Worm (Caenorhabditis elegans) whole organism, L4 larva: Measurements from ENCODE around the gene cest-8.

Experiments
- F26F4.8 ChIP-seq: fragments of 200-800 bp; sonication (Bioruptor generic); conservative IDR thresholded peaks from 2 replicates; pipeline ENCODE4 v1.3.6; 2022; ENCODE audit warnings: missing genetic modification characterization, missing compliant biosample characterization
- F44E2.7 ChIP-seq: fragments of 200-800 bp; sonication (Bioruptor generic); IDR thresholded peaks from 2 replicates; pipeline ENCODE4 v2.1.2; 2022; ENCODE audit warnings: missing genetic modification characterization, missing compliant biosample characterization
- F49E8.2 ChIP-seq: sonication (generic microtip); optimal IDR thresholded peaks from 2 replicates; lab custom pipeline; 2016; ENCODE audit warnings: missing compliant biosample characterization, mild to moderate bottlenecking, missing genetic modification characterization, borderline replicate concordance
- T20F7.1 ChIP-seq: fragments of 200-800 bp; sonication (Bioruptor generic); optimal IDR thresholded peaks from 2 replicates; lab custom pipeline; 2018; ENCODE audit warnings: mild to moderate bottlenecking, missing genetic modification characterization, missing compliant biosample characterization
- T26A8.4 ChIP-seq: fragments of 200-800 bp; sonication (Bioruptor generic); IDR thresholded peaks from 2 replicates; pipeline ENCODE4 v1.3.6; 2022; ENCODE audit warnings: missing genetic modification characterization, missing compliant biosample characterization
- Y48G9A.11 ChIP-seq: fragments of 200-800 bp; sonication (Bioruptor generic); IDR thresholded peaks from 2 replicates; pipeline ENCODE4 v1.3.6; 2022; ENCODE audit warnings: missing genetic modification reagents, missing genetic modification characterization, missing compliant biosample characterization
- aha-1 ChIP-seq: fragments of 150-350 bp; peaks from one replicate; lab custom pipeline; 2014; ENCODE audit warnings: missing biosample characterization, missing genetic modification characterization
- ama-1 ChIP-seq: fragments of 150-350 bp; optimal IDR thresholded peaks from 2 replicates; lab custom pipeline; 2014; ENCODE audit warnings: inconsistent platforms, mixed read lengths
- ceh-44 ChIP-seq: fragments of 200-800 bp; sonication (Bioruptor generic); IDR thresholded peaks from 2 replicates; pipeline ENCODE4 v1.3.6; 2022; ENCODE audit warnings: missing genetic modification reagents, missing genetic modification characterization, missing compliant biosample characterization
- ces-1 ChIP-seq: fragments of 150-350 bp; sonication (generic microtip); optimal IDR thresholded peaks from 4 replicates; lab custom pipeline; 2014; ENCODE audit warnings: missing biosample characterization, missing genetic modification reagents, missing genetic modification characterization
- daf-16 ChIP-seq, 3 experiments: sonication (generic microtip); optimal IDR thresholded peaks; 2 replicates each; lab custom pipeline; 2016 to 2017; ENCODE audit warnings: missing genetic modification characterization in 3 of 3, missing genetic modification reagents in 3 of 3, mild to moderate bottlenecking in 2 of 3, missing compliant biosample characterization in 2 of 3, missing biosample characterization in 1 of 3, moderate library complexity in 1 of 3
- dmd-6 ChIP-seq: fragments of 200-800 bp; sonication (Bioruptor generic); IDR thresholded peaks from 2 replicates; pipeline ENCODE4 v1.3.6; 2022; ENCODE audit warnings: missing genetic modification reagents, missing genetic modification characterization, missing compliant biosample characterization
- dmd-8 ChIP-seq: fragments of 200-800 bp; sonication (Bioruptor generic); IDR thresholded peaks from 2 replicates; pipeline ENCODE4 v1.3.6; 2022; ENCODE audit warnings: missing genetic modification characterization, missing compliant biosample characterization
- dmd-9 ChIP-seq: fragments of 200-800 bp; sonication (Bioruptor generic); IDR thresholded peaks from 2 replicates; pipeline ENCODE4 v1.3.6; 2022; ENCODE audit warnings: missing genetic modification reagents, missing genetic modification characterization, missing compliant biosample characterization
- dpl-1 ChIP-seq: fragments of 150-350 bp; optimal IDR thresholded peaks from 2 replicates; lab custom pipeline; 2014; ENCODE audit warnings: missing biosample characterization, missing genetic modification reagents, missing genetic modification characterization
- duxl-1 ChIP-seq: sonication (generic microtip); optimal IDR thresholded peaks from 2 replicates; lab custom pipeline; 2016; ENCODE audit warnings: mild to moderate bottlenecking, missing genetic modification characterization, moderate library complexity, missing compliant biosample characterization; ENCODE audit not compliant: poor library complexity
- dve-1 ChIP-seq: sonication (generic microtip); optimal IDR thresholded peaks from 2 replicates; lab custom pipeline; 2017; ENCODE audit warnings: antibody characterized with exemption, mild to moderate bottlenecking, missing genetic modification characterization, missing compliant biosample characterization; ENCODE audit not compliant: insufficient read depth
- hlh-11 ChIP-seq: fragments of 200-800 bp; sonication (Bioruptor generic); optimal IDR thresholded peaks from 2 replicates; lab custom pipeline; 2018; ENCODE audit warnings: mild to moderate bottlenecking, missing genetic modification characterization, missing compliant biosample characterization
- jun-1 ChIP-seq: fragments of 150-350 bp; optimal IDR thresholded peaks from 2 replicates; lab custom pipeline; 2014; ENCODE audit warnings: missing biosample characterization, missing genetic modification reagents, missing genetic modification characterization
- lin-38 ChIP-seq: fragments of 200-800 bp; sonication (Bioruptor generic); IDR thresholded peaks from 2 replicates; pipeline ENCODE4 v1.3.6; 2022; ENCODE audit warnings: missing genetic modification reagents, missing genetic modification characterization, missing compliant biosample characterization
- madf-9 ChIP-seq: fragments of 200-800 bp; sonication (Bioruptor generic); conservative IDR thresholded peaks from 2 replicates; pipeline ENCODE4 v1.3.6; 2022; ENCODE audit warnings: missing genetic modification reagents, missing genetic modification characterization, missing compliant biosample characterization
- mdt-29 ChIP-seq: fragments of 200-800 bp; sonication (Bioruptor generic); IDR thresholded peaks from 2 replicates; pipeline ENCODE4 v1.3.6; 2022; ENCODE audit warnings: missing genetic modification reagents, missing genetic modification characterization, missing compliant biosample characterization
- mes-2 ChIP-seq: sonication (generic microtip); optimal IDR thresholded peaks from 2 replicates; lab custom pipeline; 2016; ENCODE audit warnings: missing genotype, mild to moderate bottlenecking, missing genetic modification characterization, missing compliant biosample characterization; ENCODE audit not compliant: poor library complexity, severe bottlenecking
- mxl-3 ChIP-seq: fragments of 200-800 bp; sonication (Bioruptor generic); optimal IDR thresholded peaks from 2 replicates; lab custom pipeline; 2018; ENCODE audit warnings: mild to moderate bottlenecking, missing genetic modification characterization, missing compliant biosample characterization
- nhr-10 ChIP-seq: fragments of 150-350 bp; optimal IDR thresholded peaks from 2 replicates; lab custom pipeline; 2014; ENCODE audit warnings: missing biosample characterization, missing genetic modification characterization
- nhr-11 ChIP-seq: fragments of 150-350 bp; optimal IDR thresholded peaks from 2 replicates; lab custom pipeline; 2014; ENCODE audit warnings: missing biosample characterization, missing genetic modification characterization
- nhr-25 ChIP-seq: sonication (generic microtip); optimal IDR thresholded peaks from 2 replicates; lab custom pipeline; 2017; ENCODE audit warnings: missing genetic modification characterization, mild to moderate bottlenecking, missing compliant biosample characterization, antibody characterized with exemption, moderate library complexity, borderline replicate concordance; ENCODE audit not compliant: insufficient read depth
- nhr-28 ChIP-seq: fragments of 150-350 bp; optimal IDR thresholded peaks from 2 replicates; lab custom pipeline; 2014; ENCODE audit warnings: missing biosample characterization, missing genetic modification characterization
- nhr-41 ChIP-seq: fragments of 200-800 bp; sonication (Bioruptor generic); IDR thresholded peaks from 2 replicates; pipeline ENCODE4 v1.3.6; 2022; ENCODE audit warnings: missing genetic modification reagents, missing genetic modification characterization, missing compliant biosample characterization
- nhr-76 ChIP-seq: fragments of 150-350 bp; optimal IDR thresholded peaks from 2 replicates; lab custom pipeline; 2014; ENCODE audit warnings: missing biosample characterization, missing genetic modification characterization
- nhr-77 ChIP-seq: fragments of 150-350 bp; optimal IDR thresholded peaks from 2 replicates; lab custom pipeline; 2014; ENCODE audit warnings: missing biosample characterization, missing genetic modification characterization
- pha-4 ChIP-seq, 2 experiments: fragments of 150-350 bp in 1 of 2; fragments of 200-800 bp in 1 of 2; sonication (Bioruptor generic) in 1 of 2; IDR thresholded peaks in 1 of 2; optimal IDR thresholded peaks in 1 of 2; 2 replicates each; pipeline versions ENCODE4 v1.3.6 to Lab custom; 2014 to 2022; ENCODE audit warnings: missing genetic modification characterization in 2 of 2, missing genetic modification reagents in 2 of 2, missing biosample characterization in 1 of 2, missing compliant biosample characterization in 1 of 2
- pqm-1 ChIP-seq: sonication (generic microtip); optimal IDR thresholded peaks from 2 replicates; lab custom pipeline; 2017; ENCODE audit warnings: missing biosample characterization, missing genetic modification characterization
- snpc-1.2 ChIP-seq: fragments of 200-800 bp; sonication (Bioruptor generic); IDR thresholded peaks from 2 replicates; pipeline ENCODE4 v1.3.6; 2022; ENCODE audit warnings: missing genetic modification reagents, missing genetic modification characterization, missing compliant biosample characterization
- tag-97 ChIP-seq: fragments of 200-800 bp; sonication (Bioruptor generic); IDR thresholded peaks from 2 replicates; pipeline ENCODE4 v1.3.6; 2022; ENCODE audit warnings: missing genetic modification characterization, missing compliant biosample characterization
- tra-1 ChIP-seq: fragments of 200-800 bp; sonication (Bioruptor generic); IDR thresholded peaks from 2 replicates; pipeline ENCODE4 v1.3.6; 2022; ENCODE audit warnings: missing genetic modification reagents, missing genetic modification characterization, missing compliant biosample characterization
- unc-130 ChIP-seq: sonication (generic microtip); optimal IDR thresholded peaks from 2 replicates; lab custom pipeline; 2016; ENCODE audit warnings: missing genetic modification reagents, missing genetic modification characterization, missing compliant biosample characterization
- unc-62 ChIP-seq, 3 experiments: fragments of 150-350 bp in 1 of 3; sonication (generic microtip); optimal IDR thresholded peaks in 2 of 3; peaks in 1 of 3; 1 replicate in 1 of 3; 2 replicates in 2 of 3; lab custom pipeline; 2014 to 2017; ENCODE audit warnings: missing biosample characterization in 3 of 3, missing genetic modification characterization in 3 of 3, missing genetic modification reagents in 3 of 3, missing genotype in 1 of 3
- vab-7 ChIP-seq: fragments of 200-800 bp; sonication (Bioruptor generic); IDR thresholded peaks from 2 replicates; pipeline ENCODE4 v1.3.6; 2022; ENCODE audit warnings: missing genetic modification reagents, missing genetic modification characterization, missing compliant biosample characterization
- zag-1 ChIP-seq: fragments of 150-350 bp; optimal IDR thresholded peaks from 2 replicates; lab custom pipeline; 2014; ENCODE audit warnings: missing biosample characterization, missing genetic modification characterization
- zfp-3 ChIP-seq: fragments of 200-800 bp; sonication (Bioruptor generic); conservative IDR thresholded peaks from 2 replicates; pipeline ENCODE4 v1.3.6; 2022; ENCODE audit warnings: missing genetic modification reagents, missing genetic modification characterization, missing compliant biosample characterization
- zip-2 ChIP-seq: fragments of 150-350 bp; optimal IDR thresholded peaks from 2 replicates; lab custom pipeline; 2014; ENCODE audit warnings: missing biosample characterization, missing genetic modification characterization
- ztf-11 ChIP-seq: fragments of 150-350 bp; optimal IDR thresholded peaks from 2 replicates; lab custom pipeline; 2014; ENCODE audit warnings: missing biosample characterization, missing genetic modification characterization

cest-8 gene

ce11 chrX:12216943-12217342 is 2.5 kb upstream of the cest-8 start, which contains the start of gene C23H4.8:
C23H4.8 (plus strand) TSS chrX:12217243.
- TF ChIP-seq dmd-8 = no peak
- TF ChIP-seq duxl-1 (tag; lab: Kevin White, UChicago) = no peak
- TF ChIP-seq dpl-1 (GFP tag; lab: Kevin White, UChicago) = no peak
- TF ChIP-seq pha-4 (GFP tag; IDR thresholded peaks at IDR 0.05; lab: Robert Waterston, UW) = no peak
- no peak for TF ChIP-seq pha-4 (tag; optimal IDR thresholded peaks at IDR 0.05; lab: Kevin White, UChicago)
- no peak for TF ChIP-seq ama-1 (lab: Kevin White, UChicago)
- no peak for TF ChIP-seq T20F7.1
- TF ChIP-seq daf-16 (GFP tag; optimal IDR thresholded peaks at IDR 0.05; lab: Kevin White, UChicago) = no peak
- TF ChIP-seq daf-16 (tag; optimal IDR thresholded peaks at IDR 0.05; lab: Kevin White, UChicago) = no peak

ce11 chrX:12221817-12222216 is 2.4 kb downstream of the cest-8 start, which contains the start of gene cest-9.2:
cest-9.2 (plus strand) TSS chrX:12222117.
- TF ChIP-seq ztf-11 (tag; lab: Kevin White, UChicago) (no peak), daf-16 (GFP tag; optimal IDR thresholded peaks at IDR 0.05; lab: Kevin White, UChicago) (no peak), daf-16 (tag; optimal IDR thresholded peaks at IDR 0.05; lab: Kevin White, UChicago) (peak; percentile 2), nhr-77 (tag; lab: Kevin White, UChicago) (no peak), aha-1 (tag; lab: Kevin White, UChicago) (peak; percentile 28)

ce11 chrX:12222723-12223122 is 3.3 kb downstream of the cest-8 start:
- TF ChIP-seq vab-7 (GFP tag; lab: Robert Waterston, UW) = no peak
- TF ChIP-seq F26F4.8 (GFP tag; lab: Robert Waterston, UW) = no peak
- TF ChIP-seq nhr-10 = no peak
- TF ChIP-seq nhr-28 (tag; lab: Kevin White, UChicago) = peak; percentile 24
- no peak for TF ChIP-seq T26A8.4 (GFP tag; lab: Robert Waterston, UW)
- no peak for TF ChIP-seq pha-4 (GFP tag; IDR thresholded peaks at IDR 0.05; lab: Robert Waterston, UW)
- no peak for TF ChIP-seq pha-4 (tag; optimal IDR thresholded peaks at IDR 0.05; lab: Kevin White, UChicago)
- no peak for TF ChIP-seq nhr-41 (GFP tag; lab: Robert Waterston, UW)
- no peak for TF ChIP-seq nhr-77 (tag; lab: Kevin White, UChicago)
- no peak for TF ChIP-seq Y48G9A.11
- TF ChIP-seq zag-1 = no peak
- TF ChIP-seq mes-2 (tag; lab: Kevin White, UChicago) = no peak
- no peak for TF ChIP-seq F49E8.2 (tag; lab: Kevin White, UChicago)
- TF ChIP-seq ces-1 = no peak
- TF ChIP-seq mdt-29 (GFP tag; lab: Robert Waterston, UW) = no peak
- peak; percentile 19 for TF ChIP-seq pqm-1 (tag; lab: Kevin White, UChicago)
- no peak for TF ChIP-seq snpc-1.2 (GFP tag; lab: Robert Waterston, UW)
- no peak for TF ChIP-seq mxl-3 (GFP tag; lab: Kevin White, UChicago)
- no peak for TF ChIP-seq dmd-6 (GFP tag; lab: Robert Waterston, UW)
- TF ChIP-seq jun-1 (tag; lab: Kevin White, UChicago) = no peak
- no peak for TF ChIP-seq ceh-44 (GFP tag; lab: Robert Waterston, UW)
- no peak for TF ChIP-seq daf-16 (GFP tag; optimal IDR thresholded peaks at IDR 0.05; lab: Kevin White, UChicago)
- peak; percentile 95 for TF ChIP-seq daf-16 (tag; optimal IDR thresholded peaks at IDR 0.05; lab: Kevin White, UChicago)
- TF ChIP-seq dve-1 = peak; percentile 63
- TF ChIP-seq hlh-11 (tag; lab: Kevin White, UChicago) = peak; percentile 36
- TF ChIP-seq zfp-3 (GFP tag; lab: Robert Waterston, UW) = no peak

- no peak for TF ChIP-seq zfp-3 (GFP tag; lab: Robert Waterston, UW)
- no peak for TF ChIP-seq tra-1 (GFP tag; lab: Robert Waterston, UW)
- TF ChIP-seq mes-2 (tag; lab: Kevin White, UChicago) = no peak
- no peak for TF ChIP-seq daf-16 (GFP tag; optimal IDR thresholded peaks at IDR 0.05; lab: Kevin White, UChicago)
- TF ChIP-seq daf-16 (tag; optimal IDR thresholded peaks at IDR 0.05; lab: Kevin White, UChicago) = peak; percentile 97
- no peak for TF ChIP-seq nhr-25
- no peak for TF ChIP-seq madf-9 (GFP tag; lab: Robert Waterston, UW)
- TF ChIP-seq unc-130 (GFP tag; lab: Kevin White, UChicago) = no peak
- peak; percentile 51 for TF ChIP-seq nhr-28 (tag; lab: Kevin White, UChicago)
- TF ChIP-seq tag-97 (GFP tag; lab: Robert Waterston, UW) = no peak
- no peak for TF ChIP-seq zip-2 (tag; lab: Kevin White, UChicago)
- TF ChIP-seq nhr-76 (tag; lab: Kevin White, UChicago) = no peak
- TF ChIP-seq pqm-1 (tag; lab: Kevin White, UChicago) = peak; percentile 23
- TF ChIP-seq lin-38 (GFP tag; lab: Robert Waterston, UW) = no peak
- no peak for TF ChIP-seq dmd-9
- TF ChIP-seq unc-62 (GFP tag; optimal IDR thresholded peaks at IDR 0.05 in 1 of 2; lab: Kevin White, UChicago) = no peak
- no peak for TF ChIP-seq unc-62 (tag; optimal IDR thresholded peaks at IDR 0.05; lab: Kevin White, UChicago)
- TF ChIP-seq nhr-11 (tag; lab: Kevin White, UChicago) = no peak
- peak; percentile 50 for TF ChIP-seq dve-1
- no peak for TF ChIP-seq F44E2.7
Measured at ce11 chrX:12225970-12226369, 6.5 kb downstream of the cest-8 start, which contains the start of gene cest-9.1. cest-9.1 (plus strand) TSS chrX:12226182.
